Worm (Caenorhabditis elegans) whole organism, L1 larva: Measurements from ENCODE around the gene srh-15.

Source experiments
- Y116A8C.19 ChIP-seq: sonication (generic microtip); optimal IDR thresholded peaks from 2 replicates; lab custom pipeline; 2016; ENCODE audit warnings: missing compliant biosample characterization, missing genetic modification characterization, borderline replicate concordance
- aly-2 ChIP-seq: fragments of 150-350 bp; optimal IDR thresholded peaks from 2 replicates; lab custom pipeline; 2014; ENCODE audit warnings: missing biosample characterization, missing genetic modification characterization
- ama-1 ChIP-seq: fragments of 150-350 bp; optimal IDR thresholded peaks from 2 replicates; lab custom pipeline; 2014
- ceh-63 ChIP-seq: fragments of 200-800 bp; sonication (Bioruptor generic); optimal IDR thresholded peaks from 2 replicates; lab custom pipeline; 2018; ENCODE audit warnings: mild to moderate bottlenecking, missing genetic modification characterization, missing compliant biosample characterization
- ceh-8 ChIP-seq: fragments of 200-800 bp; sonication (Bioruptor generic); optimal IDR thresholded peaks from 2 replicates; lab custom pipeline; 2018; ENCODE audit warnings: mild to moderate bottlenecking, missing genetic modification characterization, moderate library complexity, missing compliant biosample characterization
- ceh-82 ChIP-seq, 3 experiments: fragments of 150-350 bp in 1 of 3; sonication (generic microtip) in 2 of 3; optimal IDR thresholded peaks; 2 replicates each; lab custom pipeline; 2014 to 2017; ENCODE audit warnings: missing biosample characterization in 3 of 3, missing genetic modification characterization in 3 of 3
- ceh-90 ChIP-seq: sonication (generic microtip); optimal IDR thresholded peaks from 2 replicates; lab custom pipeline; 2016; ENCODE audit warnings: missing genetic modification characterization, missing compliant biosample characterization
- efl-3 ChIP-seq: fragments of 200-800 bp; sonication (Bioruptor generic); optimal IDR thresholded peaks from 2 replicates; lab custom pipeline; 2018; ENCODE audit warnings: mild to moderate bottlenecking, missing genetic modification characterization, missing compliant biosample characterization
- egl-27 ChIP-seq, 2 experiments: fragments of 150-350 bp in 1 of 2; sonication (generic microtip); optimal IDR thresholded peaks; 3 replicates each; lab custom pipeline; 2017 to 2018; ENCODE audit warnings: missing biosample characterization in 2 of 2, missing genetic modification characterization in 2 of 2, missing genetic modification reagents in 2 of 2
- elt-2 ChIP-seq: sonication (generic microtip); optimal IDR thresholded peaks from 2 replicates; lab custom pipeline; 2016; ENCODE audit warnings: missing genetic modification characterization, mild to moderate bottlenecking, inconsistent platforms, missing compliant biosample characterization, missing genetic modification reagents
- elt-3 ChIP-seq, 6 experiments: fragments of 150-350 bp in 1 of 6; sonication (generic microtip); optimal IDR thresholded peaks; 2 replicates each; lab custom pipeline; 2017 to 2018; ENCODE audit warnings: missing biosample characterization in 6 of 6, missing genetic modification characterization in 6 of 6, inconsistent platforms in 1 of 6
- ets-5 ChIP-seq: fragments of 200-800 bp; sonication (Bioruptor generic); IDR thresholded peaks from 2 replicates; pipeline ENCODE4 v1.3.6; 2022; ENCODE audit warnings: missing genetic modification characterization, missing compliant biosample characterization
- fkh-4 ChIP-seq: sonication (generic microtip); optimal IDR thresholded peaks from 2 replicates; lab custom pipeline; 2016; ENCODE audit warnings: missing compliant biosample characterization, missing genetic modification characterization, borderline replicate concordance
- hlh-17 ChIP-seq: fragments of 200-800 bp; sonication (Bioruptor generic); optimal IDR thresholded peaks from 2 replicates; lab custom pipeline; 2018; ENCODE audit warnings: missing genetic modification characterization, mild to moderate bottlenecking, missing compliant biosample characterization, moderate library complexity, borderline replicate concordance
- hlh-4 ChIP-seq: sonication (generic microtip); optimal IDR thresholded peaks from 2 replicates; lab custom pipeline; 2016; ENCODE audit warnings: mild to moderate bottlenecking, missing genetic modification characterization, missing compliant biosample characterization
- hpl-2 ChIP-seq: fragments of 150-350 bp; optimal IDR thresholded peaks from 2 replicates; lab custom pipeline; 2014; ENCODE audit warnings: missing biosample characterization, missing genetic modification reagents, missing genetic modification characterization
- irx-1 ChIP-seq: sonication (generic microtip); optimal IDR thresholded peaks from 2 replicates; lab custom pipeline; 2016; ENCODE audit warnings: missing genetic modification characterization, missing compliant biosample characterization
- jun-1 ChIP-seq: fragments of 150-350 bp; optimal IDR thresholded peaks from 2 replicates; lab custom pipeline; 2014; ENCODE audit warnings: missing biosample characterization, missing genetic modification reagents, missing genetic modification characterization
- lsy-2 ChIP-seq, 2 experiments: fragments of 150-350 bp; optimal IDR thresholded peaks; 2 replicates each; lab custom pipeline; 2014; ENCODE audit warnings: missing biosample characterization in 2 of 2, missing genetic modification characterization in 2 of 2
- mab-9 ChIP-seq: fragments of 200-800 bp; sonication (Bioruptor generic); IDR thresholded peaks from 2 replicates; pipeline ENCODE4 v1.3.6; 2022; ENCODE audit warnings: missing genetic modification reagents, missing genetic modification characterization, missing compliant biosample characterization
- mdl-1 ChIP-seq, 2 experiments: fragments of 150-350 bp; optimal IDR thresholded peaks; 2 replicates each; lab custom pipeline; 2014 to 2017; ENCODE audit warnings: missing biosample characterization in 2 of 2, missing genetic modification characterization in 2 of 2, inconsistent platforms in 1 of 2
- nhr-11 ChIP-seq: fragments of 150-350 bp; optimal IDR thresholded peaks from 2 replicates; lab custom pipeline; 2014; ENCODE audit warnings: missing biosample characterization, missing genetic modification characterization
- nhr-12 ChIP-seq: sonication (generic microtip); optimal IDR thresholded peaks from 2 replicates; lab custom pipeline; 2017; ENCODE audit warnings: missing biosample characterization, missing genetic modification characterization
- nhr-20 ChIP-seq: sonication (generic microtip); optimal IDR thresholded peaks from 2 replicates; lab custom pipeline; 2016; ENCODE audit warnings: mild to moderate bottlenecking, missing genetic modification characterization, missing compliant biosample characterization
- nhr-237 ChIP-seq: fragments of 150-350 bp; optimal IDR thresholded peaks from 2 replicates; lab custom pipeline; 2014; ENCODE audit warnings: missing biosample characterization, missing genetic modification characterization
- nhr-28 ChIP-seq: fragments of 150-350 bp; optimal IDR thresholded peaks from 2 replicates; lab custom pipeline; 2014; ENCODE audit warnings: missing biosample characterization, missing genetic modification characterization
- nhr-85 ChIP-seq: sonication (generic microtip); peaks from one replicate; lab custom pipeline; 2016; ENCODE audit warnings: missing genetic modification characterization, inconsistent platforms, missing compliant biosample characterization
- nhr-90 ChIP-seq: sonication (generic microtip); optimal IDR thresholded peaks from 2 replicates; lab custom pipeline; 2016; ENCODE audit warnings: mild to moderate bottlenecking, missing genetic modification characterization, missing compliant biosample characterization; ENCODE audit not compliant: poor library complexity
- pag-3 ChIP-seq: sonication (generic microtip); optimal IDR thresholded peaks from 2 replicates; lab custom pipeline; 2017; ENCODE audit warnings: missing genetic modification characterization, mild to moderate bottlenecking, missing compliant biosample characterization, antibody characterized with exemption, borderline replicate concordance; ENCODE audit not compliant: insufficient read depth
- pqm-1 ChIP-seq: sonication (generic microtip); optimal IDR thresholded peaks from 3 replicates; lab custom pipeline; 2017; ENCODE audit warnings: missing biosample characterization, missing genetic modification characterization
- skn-1 ChIP-seq: fragments of 150-350 bp; optimal IDR thresholded peaks from 2 replicates; lab custom pipeline; 2014; ENCODE audit warnings: missing biosample characterization, missing genetic modification characterization
- snu-23 ChIP-seq: sonication (generic microtip); optimal IDR thresholded peaks from 2 replicates; lab custom pipeline; 2016; ENCODE audit warnings: missing genetic modification characterization, missing compliant biosample characterization
- sup-37 ChIP-seq: fragments of 200-800 bp; sonication (Bioruptor generic); optimal IDR thresholded peaks from 2 replicates; lab custom pipeline; 2018; ENCODE audit warnings: mild to moderate bottlenecking, missing genetic modification characterization, missing compliant biosample characterization
- swsn-7 ChIP-seq: sonication (generic microtip); optimal IDR thresholded peaks from 2 replicates; lab custom pipeline; 2016; ENCODE audit warnings: missing genetic modification characterization, missing compliant biosample characterization
- unc-130 ChIP-seq: fragments of 150-350 bp; optimal IDR thresholded peaks from 2 replicates; lab custom pipeline; 2017; ENCODE audit warnings: missing biosample characterization, missing genetic modification characterization, inconsistent platforms
- unc-30 ChIP-seq: sonication (generic microtip); optimal IDR thresholded peaks from 2 replicates; lab custom pipeline; 2017; ENCODE audit warnings: missing biosample characterization, missing genetic modification characterization
- unc-62 ChIP-seq: fragments of 150-350 bp; optimal IDR thresholded peaks from 2 replicates; lab custom pipeline; 2014; ENCODE audit warnings: missing biosample characterization, missing genetic modification reagents, missing genetic modification characterization
- unc-86 ChIP-seq: sonication (generic microtip); optimal IDR thresholded peaks from 2 replicates; lab custom pipeline; 2016; ENCODE audit warnings: missing genetic modification characterization, missing compliant biosample characterization
- vab-15 ChIP-seq: sonication (generic microtip); optimal IDR thresholded peaks from 2 replicates; lab custom pipeline; 2017; ENCODE audit warnings: missing genotype, mild to moderate bottlenecking, missing genetic modification characterization, missing compliant biosample characterization
- xbp-1 ChIP-seq: sonication (generic microtip); optimal IDR thresholded peaks from 2 replicates; lab custom pipeline; 2016; ENCODE audit warnings: missing genetic modification characterization, missing compliant biosample characterization
- zip-4 ChIP-seq: fragments of 200-800 bp; sonication (Bioruptor generic); optimal IDR thresholded peaks from 2 replicates; lab custom pipeline; 2018; ENCODE audit warnings: mild to moderate bottlenecking, missing genetic modification characterization, moderate library complexity, missing compliant biosample characterization

srh-15 gene

ce11 chrV:13313045-13313623 lies 7.6 kb upstream of the srh-15 start, which contains the start of gene C50B6.3 (continued):
- no peak for TF ChIP-seq unc-30
- TF ChIP-seq ceh-90 (tag; lab: Kevin White, UChicago): peak; percentile 91
- TF ChIP-seq nhr-28 (tag; lab: Kevin White, UChicago): no peak
- TF ChIP-seq unc-130 (tag; lab: Kevin White, UChicago): peak; percentile 84
- peak; percentile 92 for TF ChIP-seq swsn-7
- no peak for TF ChIP-seq egl-27 (tag; optimal IDR thresholded peaks at IDR 0.05; lab: Kevin White, UChicago)
- no peak for TF ChIP-seq hlh-17 (GFP tag; lab: Kevin White, UChicago)
- TF ChIP-seq mdl-1 (tag; optimal IDR thresholded peaks at IDR 0.05; lab: Kevin White, UChicago): peak in 1 of 2 experiments; percentile 58
- TF ChIP-seq nhr-20 (tag; lab: Kevin White, UChicago): peak; percentile 95
- no peak for TF ChIP-seq hpl-2 (GFP tag; lab: Kevin White, UChicago)
- TF ChIP-seq nhr-237 (tag; lab: Kevin White, UChicago): peak; percentile 45
- no peak for TF ChIP-seq ets-5 (GFP tag; lab: Robert Waterston, UW)
- TF ChIP-seq elt-2 (tag; lab: Kevin White, UChicago): peak; percentile 63
- no peak for TF ChIP-seq unc-62 (GFP tag; lab: Kevin White, UChicago)
- TF ChIP-seq xbp-1 (tag; lab: Kevin White, UChicago): peak; percentile 92
- TF ChIP-seq ceh-8 (GFP tag; lab: Kevin White, UChicago): peak; percentile 84
- peak; percentile 43 for TF ChIP-seq aly-2 (tag; lab: Kevin White, UChicago)
- TF ChIP-seq unc-86 (tag; lab: Kevin White, UChicago): peak; percentile 85
- TF ChIP-seq elt-3 (tag; optimal IDR thresholded peaks at IDR 0.05; lab: Kevin White, UChicago): peak in 2 of 6 experiments; percentile 76 to 82
- TF ChIP-seq lsy-2 (tag; optimal IDR thresholded peaks at IDR 0.05; lab: Kevin White, UChicago): peak; percentile 91
- peak; percentile 42 for TF ChIP-seq jun-1 (tag; lab: Kevin White, UChicago)
- peak; percentile 80 for TF ChIP-seq mab-9 (GFP tag; lab: Robert Waterston, UW)
- TF ChIP-seq Y116A8C.19: peak; percentile 81
- peak; percentile 91 for TF ChIP-seq irx-1 (tag; lab: Kevin White, UChicago)
- peak; percentile 93 for TF ChIP-seq nhr-90 (tag; lab: Kevin White, UChicago)
- no peak for TF ChIP-seq nhr-12 (tag; lab: Kevin White, UChicago)
- peak; percentile 66 for TF ChIP-seq skn-1
- no peak for TF ChIP-seq pqm-1
- peak; percentile 71 to 86 (median 84) for TF ChIP-seq ceh-82 (tag; optimal IDR thresholded peaks at IDR 0.05; lab: Kevin White, UChicago)
- peak; percentile 80 for TF ChIP-seq hlh-4 (tag; lab: Kevin White, UChicago)
- peak; percentile 69 for TF ChIP-seq ceh-63 (GFP tag; lab: Kevin White, UChicago)
- peak; percentile 44 for TF ChIP-seq efl-3 (GFP tag; lab: Kevin White, UChicago)
- peak; percentile 95 for TF ChIP-seq nhr-85 (tag; lab: Kevin White, UChicago)
- TF ChIP-seq snu-23 (GFP tag; lab: Kevin White, UChicago): peak; percentile 95
- TF ChIP-seq sup-37 (GFP tag; lab: Kevin White, UChicago): no peak
- peak; percentile 84 for TF ChIP-seq vab-15 (tag; lab: Kevin White, UChicago)
- peak; percentile 97 for TF ChIP-seq fkh-4 (tag; lab: Kevin White, UChicago)
- no peak for TF ChIP-seq pag-3 (tag; lab: Kevin White, UChicago)
- TF ChIP-seq zip-4 (GFP tag; lab: Kevin White, UChicago): peak; percentile 66

ce11 chrV:13317911-13318502 lies 2.8 kb upstream of the srh-15 start, which contains the start of the genes col-161 and srh-18:
col-161 (minus strand) TSS chrV:13318011.
srh-18 (plus strand) TSS chrV:13318452.
- TF ChIP-seq nhr-11 (tag; lab: Kevin White, UChicago) (peak; percentile 17), ama-1 (lab: Kevin White, UChicago) (no peak)
